Fruit fly (Drosophila melanogaster): ENCODE data around the gene SH3PX1.
A peak's percentile ranks its signal among the peaks of the same experiment; 100 is the strongest.

The SH3PX1 gene

DNA sequence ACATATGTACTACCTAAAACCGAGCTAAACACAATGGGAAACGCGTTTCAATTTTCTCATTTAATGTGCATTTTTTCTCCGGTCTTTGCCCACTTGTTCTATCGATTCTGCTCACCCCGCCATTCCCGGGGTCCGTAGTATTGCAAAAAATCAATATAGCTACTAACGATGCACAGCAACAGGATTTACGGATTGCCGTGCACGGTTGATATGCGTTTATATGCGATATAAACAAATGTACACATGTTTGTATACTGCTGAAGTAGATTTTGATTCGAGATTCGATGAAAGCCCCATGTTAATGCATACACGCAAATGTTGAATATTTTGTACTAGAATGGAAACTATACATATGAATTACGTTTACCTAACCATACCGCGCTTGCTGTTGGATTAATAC is 3.5 kb upstream of the SH3PX1 start:
- no peak for TF ChIP-seq CG17801 (GFP tag; optimal IDR thresholded peaks at IDR 0.05; ENCODE audit: partially characterized antibody)

- TF ChIP-seq CG17801 (GFP tag; optimal IDR thresholded peaks at IDR 0.05; ENCODE audit: partially characterized antibody): no peak
These were observed 3.0 kb upstream of the SH3PX1 start for dm6 chr3L:9716595-9716994.

DNA sequence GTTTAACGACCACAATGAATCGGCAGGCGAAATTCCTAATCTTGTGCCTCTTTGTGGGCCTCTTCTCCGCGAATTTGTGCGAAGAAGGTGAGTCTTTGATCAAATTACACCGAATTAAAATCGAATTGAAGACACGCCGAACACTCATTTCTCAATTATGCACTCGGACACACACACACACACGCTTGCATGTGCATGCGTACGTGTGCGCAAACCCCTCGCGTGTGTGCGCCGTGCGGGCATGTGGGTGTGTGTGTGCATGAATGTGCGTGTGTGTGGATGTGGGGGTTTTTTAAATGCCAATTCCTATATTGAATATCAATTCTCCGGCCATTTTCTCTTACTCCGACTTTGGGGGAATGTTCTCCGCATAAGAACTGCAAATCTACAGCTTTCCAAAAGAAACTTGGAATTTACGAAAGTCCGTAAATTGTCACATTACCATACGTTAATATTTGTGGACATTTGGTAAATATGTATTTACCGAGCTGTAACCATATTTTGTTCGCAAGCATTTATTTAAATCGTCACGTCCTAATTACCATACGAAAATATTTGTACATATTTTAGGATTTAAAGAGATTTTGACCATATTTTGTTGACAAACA is 1.0 kb upstream of the SH3PX1 start:
- TF ChIP-seq CG17801 (GFP tag; optimal IDR thresholded peaks at IDR 0.05; ENCODE audit: partially characterized antibody): no peak

- peak; percentile 66 for TF ChIP-seq CG17801 (GFP tag; optimal IDR thresholded peaks at IDR 0.05; ENCODE audit: partially characterized antibody)
These were observed 355 bp upstream of the SH3PX1 start, which contains the start of gene vsg for dm6 chr3L:9713828-9714536. Gene vsg (plus strand): TSS chr3L:9714324.

- no peak for TF ChIP-seq CG17801 (GFP tag; optimal IDR thresholded peaks at IDR 0.05; ENCODE audit: partially characterized antibody)
These were observed 1.4 kb downstream of the SH3PX1 start for dm6 chr3L:9712066-9712789.

- TF ChIP-seq CG17801 (GFP tag; optimal IDR thresholded peaks at IDR 0.05; ENCODE audit: partially characterized antibody): no peak
These were observed 2.4 kb downstream of the SH3PX1 start for dm6 chr3L:9711203-9711602.

dm6 chr3L:9708797-9709196 is 4.8 kb downstream of the SH3PX1 start:
- TF ChIP-seq CG17801 (GFP tag; optimal IDR thresholded peaks at IDR 0.05; ENCODE audit: partially characterized antibody): no peak

DNA sequence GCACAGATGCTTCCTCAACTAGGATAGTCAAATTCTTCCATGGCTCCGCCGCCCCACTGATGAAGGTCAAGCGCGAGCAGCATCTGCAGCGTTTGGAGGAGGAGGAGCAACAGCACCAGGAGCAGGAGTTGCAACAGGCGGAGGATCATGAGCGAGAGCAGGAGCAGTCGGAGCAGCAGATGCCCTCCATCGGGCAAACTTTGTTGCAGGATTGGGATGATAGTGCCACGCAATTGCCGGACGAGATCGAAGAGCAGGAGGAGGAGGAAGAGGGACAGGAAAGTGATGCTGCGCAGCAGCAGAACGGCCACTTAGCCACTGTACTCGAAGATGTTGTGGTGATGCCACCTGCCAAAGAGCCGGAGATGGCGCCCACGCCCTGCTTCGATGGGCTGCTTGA is 8.0 kb downstream of the SH3PX1 start:
- TF ChIP-seq CG17801 (GFP tag; optimal IDR thresholded peaks at IDR 0.05; ENCODE audit: partially characterized antibody): no peak

DNA sequence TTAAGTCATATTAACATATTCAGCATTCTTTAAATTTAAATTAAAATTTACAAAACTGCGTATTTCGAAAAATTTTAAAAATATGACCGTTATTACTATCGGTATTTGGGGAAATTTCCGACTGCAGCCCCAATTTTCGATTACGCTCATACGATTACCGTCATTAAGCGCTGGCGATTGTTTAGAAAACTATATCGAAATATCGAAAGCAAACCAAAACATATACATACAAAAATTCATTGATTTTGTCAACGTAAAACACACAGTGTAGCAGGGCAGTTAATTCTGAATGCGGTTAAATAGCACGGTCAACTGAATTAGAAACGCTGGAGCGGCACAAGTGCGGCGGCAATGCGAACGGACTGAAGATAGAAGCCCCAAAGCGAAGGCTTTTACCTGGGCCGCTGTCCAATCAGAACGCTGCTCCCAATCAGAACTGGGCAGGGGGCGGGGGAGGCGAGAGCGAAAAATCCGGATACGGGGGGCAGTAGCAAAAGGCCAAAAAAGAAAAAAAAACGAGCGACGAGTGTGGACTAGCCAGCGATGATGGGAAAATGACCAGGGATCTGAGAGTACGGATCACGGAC is 9.4 kb downstream of the SH3PX1 start, which contains the start of gene CG16711:
CG16711 (plus strand) TSS at position 170 of the 587 bp plus-strand sequence.
- no peak for TF ChIP-seq CG17801 (GFP tag; optimal IDR thresholded peaks at IDR 0.05; ENCODE audit: partially characterized antibody)

DNA sequence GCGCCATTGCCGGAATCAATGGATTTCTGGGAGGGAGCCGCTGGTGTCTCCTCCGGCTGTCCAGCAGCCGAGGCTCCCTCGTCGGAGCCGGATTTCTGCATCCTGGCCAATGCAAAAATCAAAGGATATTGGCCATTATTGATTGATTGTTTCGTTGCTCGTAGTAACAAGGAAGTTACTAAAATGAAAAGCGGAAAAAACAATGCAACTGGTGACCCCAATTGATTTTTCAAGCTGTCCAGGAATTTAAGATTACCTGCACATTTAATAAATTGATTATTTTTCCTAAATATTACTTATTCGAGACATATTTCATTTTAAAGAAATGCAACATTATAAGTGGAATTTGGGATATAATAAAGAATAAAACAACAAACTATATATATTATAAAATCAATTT is 10.1 kb downstream of the SH3PX1 start, which contains the start of gene CG6761:
CG6761 (minus strand) TSS at position 101 of the 400 bp plus-strand sequence.
- TF ChIP-seq CG17801 (GFP tag; optimal IDR thresholded peaks at IDR 0.05; ENCODE audit: partially characterized antibody): no peak

dm6 chr3L:9698193-9698642 is 15.4 kb downstream of the SH3PX1 start, which contains the start of gene Ubc4:
Gene Ubc4 (plus strand): TSS chr3L:9698336.
- peak; percentile 44 for TF ChIP-seq CG17801 (GFP tag; optimal IDR thresholded peaks at IDR 0.05; ENCODE audit: partially characterized antibody)

DNA sequence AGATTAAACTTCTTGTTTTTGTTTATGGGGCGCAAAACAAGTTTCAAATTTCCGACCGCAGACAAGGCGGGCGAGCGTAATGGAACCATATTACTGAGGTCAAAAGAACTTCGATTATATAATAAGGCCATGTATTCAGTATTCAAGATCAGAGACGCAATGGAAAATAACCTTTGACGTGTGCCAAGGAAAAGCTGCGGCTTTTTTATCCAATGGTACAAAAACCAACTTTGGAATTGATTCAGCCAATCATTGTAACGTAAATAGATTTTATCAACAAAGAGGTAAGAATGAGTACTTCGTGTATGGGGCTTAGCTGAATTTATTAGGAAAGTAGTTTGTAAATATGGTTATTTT is 16.1 kb downstream of the SH3PX1 start:
- TF ChIP-seq CG17801 (GFP tag; optimal IDR thresholded peaks at IDR 0.05; ENCODE audit: partially characterized antibody): no peak

- TF ChIP-seq CG17801 (GFP tag; optimal IDR thresholded peaks at IDR 0.05; ENCODE audit: partially characterized antibody): peak; percentile 68
These were observed 16.7 kb downstream of the SH3PX1 start, which contains the start of gene Prps for dm6 chr3L:9696650-9697526. Gene Prps (minus strand): TSS chr3L:9696700.

DNA sequence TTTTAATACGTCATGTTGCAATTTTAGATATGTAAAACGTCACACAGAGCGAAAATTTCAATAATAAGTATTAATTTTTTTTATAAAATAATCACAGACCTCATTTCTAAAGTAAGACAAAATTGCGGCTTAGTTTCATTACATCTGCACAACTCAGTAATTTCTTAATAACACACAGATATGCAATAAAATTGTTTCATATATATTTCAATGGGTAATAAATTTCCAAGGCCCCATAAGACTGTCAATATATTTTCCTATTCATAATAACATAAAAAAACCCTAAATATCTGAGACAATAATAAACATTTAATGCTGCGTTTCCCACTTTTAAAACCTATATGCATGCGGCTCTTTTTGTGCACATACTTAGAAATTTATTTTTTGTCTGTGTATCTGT is 18.0 kb downstream of the SH3PX1 start:
- no peak for TF ChIP-seq CG17801 (GFP tag; optimal IDR thresholded peaks at IDR 0.05; ENCODE audit: partially characterized antibody)
